Worm (Caenorhabditis elegans) whole organism, late embryonic: ENCODE results near the gene srg-45.

Experiments used
- C08G9.2 ChIP-seq: sonication (generic microtip); optimal IDR thresholded peaks from 2 replicates; lab custom pipeline; 2016; ENCODE audit warnings: mild to moderate bottlenecking, missing genetic modification characterization, moderate library complexity, missing compliant biosample characterization
- C38D4.7 ChIP-seq: fragments of 200-800 bp; sonication (Bioruptor generic); optimal IDR thresholded peaks from 2 replicates; lab custom pipeline; 2018; ENCODE audit warnings: mild to moderate bottlenecking, missing genetic modification characterization, moderate library complexity, missing compliant biosample characterization
- F13H6.1 ChIP-seq: sonication (generic microtip); optimal IDR thresholded peaks from 2 replicates; lab custom pipeline; 2016; ENCODE audit warnings: missing genetic modification characterization, missing compliant biosample characterization
- K02D7.2 ChIP-seq: sonication (generic microtip); optimal IDR thresholded peaks from 2 replicates; lab custom pipeline; 2017; ENCODE audit warnings: mild to moderate bottlenecking, missing genetic modification characterization, missing compliant biosample characterization
- K09A11.1 ChIP-seq: sonication (generic microtip); optimal IDR thresholded peaks from 2 replicates; lab custom pipeline; 2017; ENCODE audit warnings: antibody characterized with exemption, mild to moderate bottlenecking, missing genetic modification characterization, missing compliant biosample characterization; ENCODE audit not compliant: insufficient read depth
- Y22D7AL.16 ChIP-seq: sonication (generic microtip); optimal IDR thresholded peaks from 2 replicates; lab custom pipeline; 2016; ENCODE audit warnings: missing genetic modification characterization, missing compliant biosample characterization
- ahr-1 ChIP-seq: sonication (generic microtip); optimal IDR thresholded peaks from 2 replicates; lab custom pipeline; 2016; ENCODE audit warnings: missing genetic modification characterization, missing compliant biosample characterization
- ceh-14 ChIP-seq: sonication (generic microtip); optimal IDR thresholded peaks from 2 replicates; lab custom pipeline; 2016; ENCODE audit warnings: missing genotype, missing genetic modification characterization, missing compliant biosample characterization
- ceh-19 ChIP-seq: fragments of 200-800 bp; sonication (Bioruptor generic); optimal IDR thresholded peaks from 2 replicates; lab custom pipeline; 2018; ENCODE audit warnings: mild to moderate bottlenecking, missing genetic modification characterization, missing compliant biosample characterization
- ceh-22 ChIP-seq: sonication (generic microtip); optimal IDR thresholded peaks from 2 replicates; lab custom pipeline; 2017; ENCODE audit warnings: missing biosample characterization, missing genetic modification characterization
- ceh-30 ChIP-seq: fragments of 150-350 bp; optimal IDR thresholded peaks from 2 replicates; lab custom pipeline; 2014; ENCODE audit warnings: missing biosample characterization, missing genetic modification characterization
- ceh-31 ChIP-seq: sonication (generic microtip); optimal IDR thresholded peaks from 2 replicates; lab custom pipeline; 2016; ENCODE audit warnings: missing genetic modification characterization, missing compliant biosample characterization
- ceh-48 ChIP-seq: sonication (generic microtip); optimal IDR thresholded peaks from 2 replicates; lab custom pipeline; 2016; ENCODE audit warnings: missing genetic modification characterization, inconsistent platforms, missing compliant biosample characterization
- ceh-6 ChIP-seq: fragments of 200-800 bp; sonication (Bioruptor generic); optimal IDR thresholded peaks from 2 replicates; lab custom pipeline; 2018; ENCODE audit warnings: mild to moderate bottlenecking, missing genetic modification characterization, missing compliant biosample characterization
- dve-1 ChIP-seq: sonication (generic microtip); optimal IDR thresholded peaks from 2 replicates; lab custom pipeline; 2017; ENCODE audit warnings: antibody characterized with exemption, mild to moderate bottlenecking, missing genetic modification characterization, missing compliant biosample characterization
- elt-2 ChIP-seq: sonication (generic microtip); optimal IDR thresholded peaks from 2 replicates; lab custom pipeline; 2016; ENCODE audit warnings: missing genetic modification reagents, missing genetic modification characterization, missing compliant biosample characterization
- elt-4 ChIP-seq: sonication (generic microtip); optimal IDR thresholded peaks from 2 replicates; lab custom pipeline; 2016; ENCODE audit warnings: missing genetic modification characterization, missing compliant biosample characterization
- eyg-1 ChIP-seq: sonication (generic microtip); optimal IDR thresholded peaks from 2 replicates; lab custom pipeline; 2016; ENCODE audit warnings: missing genotype, missing genetic modification characterization, missing compliant biosample characterization
- fax-1 ChIP-seq: sonication (generic microtip); optimal IDR thresholded peaks from 2 replicates; lab custom pipeline; 2016; ENCODE audit warnings: missing genotype, missing genetic modification characterization, missing compliant biosample characterization
- fkh-10 ChIP-seq: fragments of 150-350 bp; optimal IDR thresholded peaks from 2 replicates; lab custom pipeline; 2014; ENCODE audit warnings: missing biosample characterization, missing genetic modification reagents, missing genetic modification characterization
- fkh-6 ChIP-seq: sonication (generic microtip); optimal IDR thresholded peaks from 2 replicates; lab custom pipeline; 2016; ENCODE audit warnings: missing genetic modification characterization, missing compliant biosample characterization
- gmeb-2 ChIP-seq: sonication (generic microtip); optimal IDR thresholded peaks from 2 replicates; lab custom pipeline; 2016; ENCODE audit warnings: missing genetic modification characterization, inconsistent platforms, missing compliant biosample characterization
- hlh-13 ChIP-seq: fragments of 200-800 bp; sonication (Bioruptor generic); optimal IDR thresholded peaks from 2 replicates; lab custom pipeline; 2018; ENCODE audit warnings: mild to moderate bottlenecking, missing genetic modification characterization, missing compliant biosample characterization
- hlh-15 ChIP-seq: sonication (generic microtip); optimal IDR thresholded peaks from 2 replicates; lab custom pipeline; 2016; ENCODE audit warnings: missing genetic modification characterization, missing compliant biosample characterization
- hlh-30 ChIP-seq: sonication (generic microtip); optimal IDR thresholded peaks from 2 replicates; lab custom pipeline; 2017; ENCODE audit warnings: antibody characterized with exemption, missing genetic modification characterization, missing compliant biosample characterization; ENCODE audit not compliant: insufficient read depth
- hlh-6 ChIP-seq: sonication (generic microtip); optimal IDR thresholded peaks from 2 replicates; lab custom pipeline; 2016; ENCODE audit warnings: missing genotype, missing genetic modification characterization, missing compliant biosample characterization
- hlh-8 ChIP-seq: sonication (generic microtip); optimal IDR thresholded peaks from 2 replicates; lab custom pipeline; 2016; ENCODE audit warnings: missing genotype, missing genetic modification characterization, missing compliant biosample characterization
- lim-6 ChIP-seq: sonication (generic microtip); optimal IDR thresholded peaks from 2 replicates; lab custom pipeline; 2016; ENCODE audit warnings: missing genetic modification characterization, missing compliant biosample characterization
- madf-2 ChIP-seq: sonication (generic microtip); optimal IDR thresholded peaks from 2 replicates; lab custom pipeline; 2017; ENCODE audit warnings: missing genetic modification characterization, missing compliant biosample characterization
- mec-3 ChIP-seq: sonication (generic microtip); optimal IDR thresholded peaks from 2 replicates; lab custom pipeline; 2016; ENCODE audit warnings: borderline replicate concordance, missing genetic modification characterization, missing compliant biosample characterization
- nhr-11 ChIP-seq: fragments of 150-350 bp; optimal IDR thresholded peaks from 2 replicates; lab custom pipeline; 2014; ENCODE audit warnings: missing biosample characterization, missing genetic modification characterization
- nhr-232 ChIP-seq: sonication (generic microtip); optimal IDR thresholded peaks from 2 replicates; lab custom pipeline; 2016; ENCODE audit warnings: missing genetic modification characterization, missing compliant biosample characterization
- pag-3 ChIP-seq: sonication (generic microtip); optimal IDR thresholded peaks from 2 replicates; lab custom pipeline; 2016; ENCODE audit warnings: missing compliant biosample characterization, missing genetic modification characterization, borderline replicate concordance
- pat-9 ChIP-seq: fragments of 200-800 bp; sonication (Bioruptor generic); optimal IDR thresholded peaks from 2 replicates; lab custom pipeline; 2018; ENCODE audit warnings: mild to moderate bottlenecking, missing genetic modification characterization, moderate library complexity, missing compliant biosample characterization
- pha-2 ChIP-seq: sonication (generic microtip); optimal IDR thresholded peaks from 2 replicates; lab custom pipeline; 2017; ENCODE audit warnings: mild to moderate bottlenecking, missing genetic modification characterization, missing compliant biosample characterization
- pqm-1 ChIP-seq: sonication (generic microtip); optimal IDR thresholded peaks from 2 replicates; lab custom pipeline; 2016; ENCODE audit warnings: missing genetic modification characterization, missing compliant biosample characterization
- ref-2 ChIP-seq: sonication (generic microtip); optimal IDR thresholded peaks from 2 replicates; lab custom pipeline; 2016; ENCODE audit warnings: missing genetic modification characterization, missing compliant biosample characterization
- rnt-1 ChIP-seq: sonication (generic microtip); optimal IDR thresholded peaks from 2 replicates; lab custom pipeline; 2016; ENCODE audit warnings: missing genetic modification characterization, missing compliant biosample characterization
- sdc-2 ChIP-seq: sonication (generic microtip); optimal IDR thresholded peaks from 2 replicates; lab custom pipeline; 2016; ENCODE audit warnings: missing genotype, missing genetic modification characterization, missing compliant biosample characterization
- sox-2 ChIP-seq: fragments of 200-800 bp; sonication (Bioruptor generic); IDR thresholded peaks from 2 replicates; pipeline ENCODE4 v1.3.6; 2022; ENCODE audit warnings: missing genetic modification reagents, missing genetic modification characterization, missing compliant biosample characterization
- tbx-7 ChIP-seq: sonication (generic microtip); optimal IDR thresholded peaks from 2 replicates; lab custom pipeline; 2016; ENCODE audit warnings: missing genotype, missing genetic modification characterization, missing compliant biosample characterization
- unc-3 ChIP-seq, 2 experiments: fragments of 200-800 bp in 1 of 2; sonication (Bioruptor generic) in 1 of 2; sonication (generic microtip) in 1 of 2; conservative IDR thresholded peaks in 1 of 2; optimal IDR thresholded peaks in 1 of 2; 2 replicates each; pipeline versions ENCODE4 v1.3.6 to Lab custom; 2016 to 2022; ENCODE audit warnings: missing compliant biosample characterization in 2 of 2, missing genetic modification characterization in 2 of 2, missing genetic modification reagents in 1 of 2
- unc-42 ChIP-seq: sonication (generic microtip); optimal IDR thresholded peaks from 2 replicates; lab custom pipeline; 2016; ENCODE audit warnings: missing genotype, missing genetic modification characterization, missing compliant biosample characterization
- unc-55 ChIP-seq: sonication (generic microtip); optimal IDR thresholded peaks from 2 replicates; lab custom pipeline; 2017; ENCODE audit warnings: missing biosample characterization, missing genetic modification reagents, missing genetic modification characterization
- zip-5 ChIP-seq: sonication (generic microtip); optimal IDR thresholded peaks from 2 replicates; lab custom pipeline; 2016; ENCODE audit warnings: missing genetic modification characterization, missing compliant biosample characterization

The srg-45 gene

DNA sequence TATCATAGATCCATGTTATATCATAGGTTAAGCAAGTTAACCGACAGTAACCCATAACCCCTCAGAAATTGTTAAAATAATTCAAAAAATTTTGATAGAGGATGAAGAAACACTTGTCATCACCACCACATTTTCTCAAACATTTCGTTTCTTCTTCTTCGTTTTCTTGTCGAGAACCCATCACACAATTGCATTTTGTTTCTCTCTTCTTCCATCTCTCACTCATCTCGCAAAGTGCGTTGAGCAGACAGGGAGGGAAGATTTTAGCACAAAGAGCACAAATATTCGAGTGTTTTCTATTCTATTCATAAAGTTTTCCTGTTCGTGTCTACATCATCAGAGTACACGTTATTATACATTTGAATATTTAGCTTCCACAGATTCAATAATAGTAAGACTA lies 7.1 kb downstream of the srg-45 start:
- TF ChIP-seq unc-42 (tag; lab: Kevin White, UChicago) (peak; percentile 59), nhr-11 (tag; lab: Kevin White, UChicago) (no peak)

DNA sequence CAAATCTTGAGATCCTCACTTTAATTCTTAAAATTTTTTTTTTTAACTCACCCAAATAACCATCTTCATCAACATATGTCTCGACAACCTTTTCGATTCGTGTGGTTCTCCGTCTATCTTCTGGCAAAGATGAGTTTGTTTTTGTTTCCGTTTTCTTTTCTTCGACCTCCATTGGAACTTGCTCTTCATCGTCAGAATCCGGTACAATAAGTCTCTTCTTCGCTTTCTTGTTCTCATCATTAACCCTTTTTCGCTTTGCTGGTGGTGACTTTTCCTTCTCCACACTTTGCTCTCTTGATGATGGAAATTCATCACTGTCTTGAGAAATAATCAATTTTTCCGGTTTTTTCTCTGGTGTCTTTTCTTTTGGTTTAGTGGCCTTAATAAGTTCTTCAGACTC lies 8.8 kb downstream of the srg-45 start:
- TF ChIP-seq ceh-6 (GFP tag; lab: Kevin White, UChicago) (no peak), eyg-1 (tag; lab: Kevin White, UChicago) (no peak), mec-3 (no peak), madf-2 (tag; lab: Kevin White, UChicago) (no peak), ceh-48 (tag; lab: Kevin White, UChicago) (no peak), nhr-232 (no peak), lim-6 (tag; lab: Kevin White, UChicago) (no peak), hlh-13 (no peak), sdc-2 (tag; lab: Kevin White, UChicago) (no peak), tbx-7 (tag; lab: Kevin White, UChicago) (no peak), Y22D7AL.16 (no peak), rnt-1 (tag; lab: Kevin White, UChicago) (no peak), K09A11.1 (tag; lab: Kevin White, UChicago) (no peak)

ce11 chrV:12317080-12317479 lies 9.8 kb downstream of the srg-45 start, which contains the start of gene R04F11.3:
R04F11.3 (minus strand) TSS chrV:12317180.
- TF ChIP-seq pat-9 (tag; lab: Kevin White, UChicago) (no peak), elt-4 (tag; lab: Kevin White, UChicago) (no peak), K02D7.2 (tag; lab: Kevin White, UChicago) (no peak)
- TF ChIP-seq, all 69 proteins: peak for 0

- no peak for TF ChIP-seq madf-2 (tag; lab: Kevin White, UChicago)
- TF ChIP-seq ceh-22 (tag; lab: Kevin White, UChicago): no peak
- TF ChIP-seq gmeb-2 (tag; lab: Kevin White, UChicago): no peak
- no peak for TF ChIP-seq fkh-6 (tag; lab: Kevin White, UChicago)
- TF ChIP-seq ceh-30 (tag; lab: Kevin White, UChicago): no peak
- no peak for TF ChIP-seq hlh-30 (tag; lab: Kevin White, UChicago)
- no peak for TF ChIP-seq sdc-2 (tag; lab: Kevin White, UChicago)
- TF ChIP-seq C08G9.2 (tag; lab: Kevin White, UChicago): no peak
- no peak for TF ChIP-seq elt-2 (tag; lab: Kevin White, UChicago)
- no peak for TF ChIP-seq nhr-232
- peak; percentile 15 for TF ChIP-seq unc-42 (tag; lab: Kevin White, UChicago)
- TF ChIP-seq unc-55 (GFP tag; lab: Kevin White, UChicago): no peak
- TF ChIP-seq dve-1: no peak
- peak; percentile 53 for TF ChIP-seq ceh-31 (tag; lab: Kevin White, UChicago)
- no peak for TF ChIP-seq zip-5
- no peak for TF ChIP-seq lim-6 (tag; lab: Kevin White, UChicago)
- TF ChIP-seq pqm-1 (tag; lab: Kevin White, UChicago): no peak
- TF ChIP-seq ceh-14 (tag; lab: Kevin White, UChicago): no peak
- no peak for TF ChIP-seq ceh-19 (GFP tag; lab: Kevin White, UChicago)
- TF ChIP-seq hlh-15 (tag; lab: Kevin White, UChicago): no peak
- TF ChIP-seq F13H6.1: no peak
- TF ChIP-seq pag-3 (tag; lab: Kevin White, UChicago): no peak
- no peak for TF ChIP-seq unc-3 (GFP tag; conservative IDR thresholded peaks at IDR 0.05; lab: Robert Waterston, UW)
- no peak for TF ChIP-seq unc-3 (tag; optimal IDR thresholded peaks at IDR 0.05; lab: Kevin White, UChicago)
- TF ChIP-seq fax-1: no peak
- no peak for TF ChIP-seq rnt-1 (tag; lab: Kevin White, UChicago)
- TF ChIP-seq hlh-6: no peak
- TF ChIP-seq pat-9 (tag; lab: Kevin White, UChicago): no peak
- no peak for TF ChIP-seq ceh-48 (tag; lab: Kevin White, UChicago)
- TF ChIP-seq C38D4.7 (GFP tag; lab: Kevin White, UChicago): no peak
- peak; percentile 12 for TF ChIP-seq ref-2 (tag; lab: Kevin White, UChicago)
- TF ChIP-seq sox-2: no peak
- peak; percentile 6 for TF ChIP-seq fkh-10 (GFP tag; lab: Kevin White, UChicago)
- no peak for TF ChIP-seq pha-2 (tag; lab: Kevin White, UChicago)
- no peak for TF ChIP-seq ahr-1 (tag; lab: Kevin White, UChicago)
- no peak for TF ChIP-seq hlh-8 (tag; lab: Kevin White, UChicago)
- no peak for TF ChIP-seq ceh-6 (GFP tag; lab: Kevin White, UChicago)
Measured at ce11 chrV:12317894-12318553, 10.7 kb downstream of the srg-45 start, which contains the start of the genes R04F11.5 and R04F11.2. R04F11.5 (minus strand) TSS chrV:12318019. R04F11.2 (plus strand) TSS chrV:12318381.
